Fruit fly (Drosophila melanogaster) whole organism, prepupa: Measurements from ENCODE around the gene CG7988.

Experiments
- CG31627 ChIP-seq: fragments of 200-800 bp; sonication (Bioruptor generic); optimal IDR thresholded peaks from 3 replicates; lab custom pipeline; 2016; ENCODE audit warnings: missing biosample characterization, missing genetic modification characterization
- CG6854 ChIP-seq: fragments of 200-800 bp; sonication (Bioruptor generic); optimal IDR thresholded peaks from 2 replicates; lab custom pipeline; 2017; ENCODE audit warnings: missing biosample characterization, mild to moderate bottlenecking, missing genetic modification characterization
- Eip78C ChIP-seq: fragments of 200-800 bp; sonication (Bioruptor generic); peaks from one replicate; lab custom pipeline; 2016; ENCODE audit warnings: missing biosample characterization, missing genetic modification characterization
- Gug ChIP-seq: fragments of 200-800 bp; sonication (Bioruptor generic); IDR thresholded peaks from 2 replicates; pipeline ENCODE4 v1.3.6; 2022; ENCODE audit warnings: missing biosample characterization, missing genetic modification characterization
- Hr38 ChIP-seq: sonication (Bioruptor generic); optimal IDR thresholded peaks from 2 replicates; lab custom pipeline; 2016; ENCODE audit warnings: missing biosample characterization, missing genetic modification characterization
- Hr39 ChIP-seq: fragments of 200-800 bp; sonication (Bioruptor generic); optimal IDR thresholded peaks from 2 replicates; lab custom pipeline; 2016; ENCODE audit warnings: missing biosample characterization, missing genetic modification characterization
- Sox102F ChIP-seq: fragments of 200-800 bp; sonication (Bioruptor generic); optimal IDR thresholded peaks from 2 replicates; lab custom pipeline; 2016; ENCODE audit warnings: missing biosample characterization, mild to moderate bottlenecking, missing genetic modification characterization
- acj6 ChIP-seq: fragments of 200-800 bp; sonication (Bioruptor generic); optimal IDR thresholded peaks from 3 replicates; lab custom pipeline; 2016; ENCODE audit warnings: missing biosample characterization, missing genetic modification characterization
- fkh ChIP-seq: fragments of 200-800 bp; sonication (Bioruptor generic); optimal IDR thresholded peaks from 3 replicates; lab custom pipeline; 2017; ENCODE audit warnings: missing biosample characterization, mild to moderate bottlenecking, missing genetic modification characterization, moderate library complexity
- salr ChIP-seq, 2 experiments: fragments of 200-800 bp; sonication (Bioruptor generic); optimal IDR thresholded peaks; 3 replicates each; lab custom pipeline; 2016 to 2018; ENCODE audit warnings: missing biosample characterization in 2 of 2, missing genetic modification characterization in 2 of 2, mild to moderate bottlenecking in 1 of 2
- spab ChIP-seq: fragments of 200-800 bp; sonication (Bioruptor generic); optimal IDR thresholded peaks from 2 replicates; lab custom pipeline; 2017; ENCODE audit warnings: missing biosample characterization, mild to moderate bottlenecking, missing genetic modification characterization, missing genetic modification reagents

- TF ChIP-seq Eip78C (GFP tag; lab: Kevin White, UChicago) (no peak), Sox102F (GFP tag; lab: Kevin White, UChicago) (no peak), CG6854 (GFP tag; lab: Kevin White, UChicago) (no peak), Gug (GFP tag; lab: Robert Waterston, UW) (no peak), salr (GFP tag; optimal IDR thresholded peaks at IDR 0.05; lab: Kevin White, UChicago) (no peak), CG31627 (GFP tag; lab: Kevin White, UChicago) (no peak), Hr38 (no peak), Hr39 (GFP tag; lab: Kevin White, UChicago) (no peak), fkh (no peak), spab (GFP tag; lab: Kevin White, UChicago) (no peak), acj6 (no peak)
Observed at dm6 chr3R:18183244-18183643, 37.1 kb upstream of the CG7988 start, which contains the start of gene cdm.
